Fruit fly (Drosophila melanogaster): ENCODE data around the gene CG13917.

DNA sequence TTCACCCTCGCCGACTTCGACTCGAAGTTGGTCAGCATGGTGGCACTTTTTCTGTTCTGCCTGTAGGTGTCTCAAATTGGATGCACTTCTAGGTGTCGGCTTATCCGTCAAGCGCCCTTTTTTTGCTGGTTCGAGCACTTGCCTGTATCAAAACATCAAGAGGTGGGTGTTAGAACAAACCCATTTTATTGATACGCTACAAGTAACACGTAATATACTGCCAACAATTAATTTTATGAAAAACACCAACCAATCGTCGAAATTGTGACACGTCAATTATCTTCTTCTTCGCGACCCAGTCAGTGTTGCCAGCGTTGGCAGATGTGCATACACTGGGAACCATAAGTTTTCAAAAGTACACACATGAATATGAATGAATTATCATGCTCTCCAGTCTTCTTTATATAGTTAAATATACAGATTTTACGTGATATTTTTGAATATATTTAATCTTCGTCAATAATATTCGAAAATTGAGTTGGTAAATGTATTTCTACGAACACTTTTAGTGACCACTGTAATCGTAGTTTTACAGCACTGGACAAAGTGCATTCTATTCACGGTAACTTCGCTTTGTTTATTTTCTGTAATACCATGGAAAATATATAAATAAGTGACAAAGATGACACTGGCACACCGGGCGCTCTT lies 68.5 kb downstream of the CG13917 start, which contains the start of the genes alphaCOP and CG13919:
- TF ChIP-seq ttk (optimal IDR thresholded peaks at IDR 0.05) (no peak), psq (optimal IDR thresholded peaks at IDR 0.05) (no peak), Myc (optimal IDR thresholded peaks at IDR 0.05) (no peak), h (optimal IDR thresholded peaks at IDR 0.05) (no peak), Sin3A (optimal IDR thresholded peaks at IDR 0.05) (no peak)
